Worm (Caenorhabditis elegans): ENCODE results near the gene M02D8.2.

Gene M02D8.2

DNA sequence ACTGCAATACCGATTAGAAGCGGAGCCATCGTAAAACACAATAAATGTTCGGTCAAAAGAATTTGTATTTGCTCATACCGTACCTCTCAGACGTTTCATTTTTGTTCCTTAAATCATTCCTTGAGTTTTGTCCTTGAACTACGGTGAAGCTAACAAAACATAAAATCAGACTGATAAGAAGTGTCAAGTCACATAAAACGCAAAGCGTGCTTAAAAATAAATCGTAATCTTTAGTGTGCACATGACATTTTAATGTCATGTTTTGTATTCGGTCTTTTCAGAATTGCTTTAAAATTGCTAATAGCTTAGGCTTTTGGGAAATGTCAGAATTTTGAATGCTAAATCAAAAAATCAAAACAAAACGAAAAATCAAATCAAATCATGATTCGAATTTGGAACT lies 26.8 kb upstream of the M02D8.2 start:
- TF ChIP-seq pha-4 (tag; optimal IDR thresholded peaks at IDR 0.05) (peak; percentile 40), elt-2 (tag; optimal IDR thresholded peaks at IDR 0.05) (peak; percentile 89), nfya-1 (tag; optimal IDR thresholded peaks at IDR 0.05; ENCODE audit: insufficient read depth) (no peak), pqm-1 (tag; optimal IDR thresholded peaks at IDR 0.05) (peak; percentile 77), jun-1 (tag; optimal IDR thresholded peaks at IDR 0.05) (peak; percentile 43), skn-1 (tag; optimal IDR thresholded peaks at IDR 0.05) (peak; percentile 55)

ce11 chrX:8713754-8714295 lies 25.6 kb upstream of the M02D8.2 start, which contains the start of gene F53A9.6:
F53A9.6 (minus strand) TSS chrX:8713804.
- TF ChIP-seq unc-62 (GFP tag; optimal IDR thresholded peaks at IDR 0.05): no peak
- TF ChIP-seq egl-5 (tag; optimal IDR thresholded peaks at IDR 0.05): no peak
- TF ChIP-seq zag-1 (tag; optimal IDR thresholded peaks at IDR 0.05): no peak
- no peak for TF ChIP-seq fkh-2 (tag; optimal IDR thresholded peaks at IDR 0.05)
- no peak for TF ChIP-seq elt-1 (tag; optimal IDR thresholded peaks at IDR 0.05)
- no peak for TF ChIP-seq elt-3 (tag; optimal IDR thresholded peaks at IDR 0.05)
- TF ChIP-seq ztf-11 (tag; optimal IDR thresholded peaks at IDR 0.05): no peak
- no peak for TF ChIP-seq aly-2 (tag; optimal IDR thresholded peaks at IDR 0.05)
- TF ChIP-seq ztf-4 (tag; optimal IDR thresholded peaks at IDR 0.05): no peak
- no peak for TF ChIP-seq nhr-77 (tag; optimal IDR thresholded peaks at IDR 0.05)
- no peak for TF ChIP-seq nhr-12 (tag; optimal IDR thresholded peaks at IDR 0.05)
- TF ChIP-seq nhr-25 (tag; optimal IDR thresholded peaks at IDR 0.05): no peak
- TF ChIP-seq lsy-12 (tag; optimal IDR thresholded peaks at IDR 0.05): no peak
- TF ChIP-seq lin-15B (tag; optimal IDR thresholded peaks at IDR 0.05): no peak
- TF ChIP-seq ama-1 (optimal IDR thresholded peaks at IDR 0.05): no peak
- TF ChIP-seq nhr-23 (tag; optimal IDR thresholded peaks at IDR 0.05): no peak
- no peak for TF ChIP-seq egl-27 (tag; optimal IDR thresholded peaks at IDR 0.05)
- TF ChIP-seq R02D3.7 (tag; optimal IDR thresholded peaks at IDR 0.05): no peak
- TF ChIP-seq tbx-2 (tag; optimal IDR thresholded peaks at IDR 0.05): no peak
- no peak for TF ChIP-seq fos-1 (tag; optimal IDR thresholded peaks at IDR 0.05)
- peak; percentile 44 for TF ChIP-seq jun-1 (tag; optimal IDR thresholded peaks at IDR 0.05)
- TF ChIP-seq unc-39 (tag; optimal IDR thresholded peaks at IDR 0.05): no peak
- no peak for TF ChIP-seq nhr-67 (tag; optimal IDR thresholded peaks at IDR 0.05)
- no peak for TF ChIP-seq nhr-76 (tag; optimal IDR thresholded peaks at IDR 0.05)
- TF ChIP-seq nhr-237 (tag; optimal IDR thresholded peaks at IDR 0.05): no peak
- TF ChIP-seq lin-39 (tag; optimal IDR thresholded peaks at IDR 0.05): no peak
- TF ChIP-seq ZK546.5 (tag; optimal IDR thresholded peaks at IDR 0.05): no peak
- TF ChIP-seq pqm-1 (tag; optimal IDR thresholded peaks at IDR 0.05): peak; percentile 73
- TF ChIP-seq pha-4 (tag; optimal IDR thresholded peaks at IDR 0.05): peak; percentile 49
- TF ChIP-seq ceh-82 (tag; optimal IDR thresholded peaks at IDR 0.05): no peak
- no peak for TF ChIP-seq mml-1 (tag; optimal IDR thresholded peaks at IDR 0.05)
- TF ChIP-seq elt-2 (tag; optimal IDR thresholded peaks at IDR 0.05): peak; percentile 77
- no peak for TF ChIP-seq nhr-28 (tag; optimal IDR thresholded peaks at IDR 0.05)
- no peak for TF ChIP-seq ceh-28 (tag; optimal IDR thresholded peaks at IDR 0.05)

DNA sequence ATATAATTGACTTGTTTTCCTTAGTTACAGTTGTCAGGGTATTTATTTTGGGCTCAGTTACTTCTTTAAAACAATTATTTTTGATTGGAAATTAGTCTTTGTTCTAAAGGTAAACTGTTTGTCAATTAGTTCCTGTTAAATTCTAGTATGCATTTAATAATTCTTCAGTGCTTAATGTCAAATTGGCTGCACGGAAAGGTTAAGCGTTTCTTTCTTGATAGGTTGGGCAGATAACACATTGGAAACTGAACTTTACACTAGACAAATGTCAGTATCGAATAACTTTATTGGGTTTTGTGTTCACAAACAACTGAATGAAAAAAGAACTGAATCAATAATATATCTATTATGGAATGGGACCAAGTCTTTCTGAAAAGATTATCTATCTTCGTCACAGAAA lies 24.6 kb upstream of the M02D8.2 start:
- TF ChIP-seq hmg-11 (tag; optimal IDR thresholded peaks at IDR 0.05) (no peak), R02D3.7 (tag; optimal IDR thresholded peaks at IDR 0.05) (no peak), ztf-4 (tag; optimal IDR thresholded peaks at IDR 0.05) (no peak), nhr-43 (tag; optimal IDR thresholded peaks at IDR 0.05; ENCODE audit: poor library complexity, severe bottlenecking) (no peak), ceh-9 (tag; optimal IDR thresholded peaks at IDR 0.05) (no peak), elt-2 (tag; optimal IDR thresholded peaks at IDR 0.05) (peak; percentile 56)

- TF ChIP-seq elt-2 (tag; optimal IDR thresholded peaks at IDR 0.05): peak; percentile 33
- TF ChIP-seq ZK546.5 (tag; optimal IDR thresholded peaks at IDR 0.05): no peak
- no peak for TF ChIP-seq nhr-23 (tag; optimal IDR thresholded peaks at IDR 0.05)
- no peak for TF ChIP-seq nhr-28 (tag; optimal IDR thresholded peaks at IDR 0.05)
- no peak for TF ChIP-seq ceh-16 (tag; optimal IDR thresholded peaks at IDR 0.05)
- TF ChIP-seq pqm-1 (tag; optimal IDR thresholded peaks at IDR 0.05): no peak
- no peak for TF ChIP-seq eor-1 (tag; optimal IDR thresholded peaks at IDR 0.05)
- no peak for TF ChIP-seq sea-2 (GFP tag; optimal IDR thresholded peaks at IDR 0.05)
- no peak for TF ChIP-seq nhr-67 (tag; optimal IDR thresholded peaks at IDR 0.05)
- TF ChIP-seq pha-4 (tag; optimal IDR thresholded peaks at IDR 0.05): peak; percentile 16
- no peak for TF ChIP-seq aly-2 (tag; optimal IDR thresholded peaks at IDR 0.05)
Observed at ce11 chrX:8716822-8717221, 22.7 kb upstream of the M02D8.2 start, which contains the start of gene F53A9.7. F53A9.7 (minus strand) TSS chrX:8716922.
